Worm (Caenorhabditis elegans): Measurements from ENCODE around the gene dct-5.

The dct-5 gene

DNA sequence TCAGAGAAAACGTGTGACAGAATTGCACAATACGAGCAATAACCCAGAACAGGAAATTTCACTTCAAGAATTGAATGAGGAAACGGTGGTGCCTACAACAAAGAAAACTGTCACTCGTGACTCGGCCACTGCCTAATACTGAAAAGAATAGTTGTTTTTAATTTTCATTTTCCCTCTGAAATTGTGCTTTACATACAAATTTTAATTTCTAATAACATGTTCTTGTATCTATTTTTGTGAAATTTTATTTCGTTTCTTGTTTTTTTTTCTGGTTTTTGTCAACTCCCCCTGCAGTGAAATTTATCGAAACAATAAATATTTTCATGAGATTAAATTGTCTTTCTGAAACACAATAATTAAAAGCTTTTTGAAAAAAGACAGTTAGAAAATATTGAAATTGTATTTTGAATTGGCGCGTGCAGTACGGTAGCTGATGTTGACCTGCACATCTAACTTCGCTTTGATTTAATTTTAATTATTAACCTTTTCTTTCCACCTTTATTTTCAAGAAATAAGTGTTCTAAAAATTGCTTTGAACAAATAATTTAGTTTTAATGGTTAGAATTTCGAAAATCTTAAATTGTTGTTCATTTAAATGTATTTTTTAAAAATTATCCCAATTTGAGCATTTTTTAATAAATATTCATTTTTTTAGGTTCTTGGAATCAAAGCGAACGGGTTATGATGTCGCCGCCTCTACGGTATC, 19.1 kb upstream of the dct-5 start, which contains the start of gene daz-1 (continued):
- TF ChIP-seq efl-1 (GFP tag; optimal IDR thresholded peaks at IDR 0.05) (peak; percentile 95), K11D2.4 (GFP tag; IDR thresholded peaks at IDR 0.05) (no peak), nhr-179 (tag; optimal IDR thresholded peaks at IDR 0.05) (no peak), mes-4 (tag; optimal IDR thresholded peaks at IDR 0.05) (no peak), F55B11.4 (tag; optimal IDR thresholded peaks at IDR 0.05; ENCODE audit: borderline replicate concordance, insufficient read depth) (no peak), xnd-1 (tag; optimal IDR thresholded peaks at IDR 0.05) (peak; percentile 68), hlh-26 (GFP tag; conservative IDR thresholded peaks at IDR 0.05) (no peak), nfyb-1 (GFP tag; IDR thresholded peaks at IDR 0.05) (no peak), lsy-27 (tag; optimal IDR thresholded peaks at IDR 0.05; ENCODE audit: borderline replicate concordance, insufficient read depth) (no peak), repo-1 (tag; optimal IDR thresholded peaks at IDR 0.05) (no peak), B0019.2 (GFP tag; conservative IDR thresholded peaks at IDR 0.05) (no peak), ama-1 (optimal IDR thresholded peaks at IDR 0.05) (no peak), ama-1 (GFP tag; optimal IDR thresholded peaks at IDR 0.05) (no peak), egl-18 (GFP tag; IDR thresholded peaks at IDR 0.05) (no peak), mcd-1 (GFP tag; IDR thresholded peaks at IDR 0.05) (no peak), madf-3 (GFP tag; IDR thresholded peaks at IDR 0.05) (no peak), T26A5.8 (tag; optimal IDR thresholded peaks at IDR 0.05) (no peak), B0035.1 (tag; optimal IDR thresholded peaks at IDR 0.05) (no peak), ceh-91 (GFP tag; IDR thresholded peaks at IDR 0.05) (no peak), lag-1 (GFP tag; IDR thresholded peaks at IDR 0.05) (no peak), F10E7.11 (tag; optimal IDR thresholded peaks at IDR 0.05) (no peak), Y53G8AR.9 (GFP tag; conservative IDR thresholded peaks at IDR 0.05) (no peak), B0336.3 (GFP tag; IDR thresholded peaks at IDR 0.05) (no peak), ztf-25 (GFP tag; IDR thresholded peaks at IDR 0.05) (no peak), sea-2 (GFP tag; IDR thresholded peaks at IDR 0.05) (no peak), rec-8 (tag; optimal IDR thresholded peaks at IDR 0.05) (no peak), zim-3 (tag; optimal IDR thresholded peaks at IDR 0.05) (no peak), madf-10 (tag; optimal IDR thresholded peaks at IDR 0.05) (no peak), nhr-80 (tag; optimal IDR thresholded peaks at IDR 0.05) (no peak), Y53F4B.3 (GFP tag; IDR thresholded peaks at IDR 0.05) (no peak), attf-5 (GFP tag; optimal IDR thresholded peaks at IDR 0.05) (no peak), Y56A3A.18 (GFP tag; IDR thresholded peaks at IDR 0.05) (no peak), lsl-1 (GFP tag; optimal IDR thresholded peaks at IDR 0.05) (peak; percentile 93), tlf-1 (GFP tag; optimal IDR thresholded peaks at IDR 0.05) (peak; percentile 13), hsf-1 (GFP tag; IDR thresholded peaks at IDR 0.05) (no peak), ztf-18 (tag; optimal IDR thresholded peaks at IDR 0.05) (no peak), lin-54 (GFP tag; optimal IDR thresholded peaks at IDR 0.05) (peak; percentile 93), F33H1.4 (GFP tag; IDR thresholded peaks at IDR 0.05) (peak; percentile 70), dpff-1 (tag; optimal IDR thresholded peaks at IDR 0.05) (no peak), ceh-58 (GFP tag; IDR thresholded peaks at IDR 0.05) (no peak), rcor-1 (GFP tag; IDR thresholded peaks at IDR 0.05) (peak; percentile 46; the same call in 1 of the 2 replicates), lin-26 (GFP tag; IDR thresholded peaks at IDR 0.05) (no peak), snpc-4 (GFP tag; optimal IDR thresholded peaks at IDR 0.05) (no peak), snpc-4 (tag; optimal IDR thresholded peaks at IDR 0.05) (no peak), madf-6 (GFP tag; IDR thresholded peaks at IDR 0.05) (peak; percentile 87), fkh-3 (tag; optimal IDR thresholded peaks at IDR 0.05) (no peak), Y95B8A.8 (GFP tag; IDR thresholded peaks at IDR 0.05) (no peak), ceh-40 (GFP tag; IDR thresholded peaks at IDR 0.05) (no peak), dox-1 (GFP tag; IDR thresholded peaks at IDR 0.05) (no peak), ztf-6 (GFP tag; IDR thresholded peaks at IDR 0.05) (no peak)

All from whole organism, young adult.